Fruit fly (Drosophila melanogaster): ENCODE data around the gene CG18131.

DNA sequence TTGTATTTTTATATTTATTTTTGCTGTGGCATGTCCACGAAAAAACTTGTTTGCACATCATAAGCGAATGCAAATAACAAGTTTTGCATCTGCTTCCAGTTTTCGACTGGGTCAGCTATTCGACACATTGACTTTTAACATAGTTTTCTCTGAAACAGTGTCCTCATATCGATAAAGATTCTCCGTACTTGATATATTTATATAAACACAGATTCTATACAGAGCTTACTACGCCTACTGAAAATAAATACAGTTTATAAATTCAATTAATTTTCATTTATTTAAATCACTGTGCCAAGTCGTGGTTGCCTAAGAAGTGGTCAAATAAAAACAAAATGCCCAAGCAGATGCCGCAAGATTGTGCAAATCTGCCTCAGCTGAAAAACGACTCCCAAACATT lies 34.8 kb upstream of the CG18131 start:
- TF ChIP-seq CG8478 (optimal IDR thresholded peaks at IDR 0.05), result no peak
- no peak for TF ChIP-seq CTCF (optimal IDR thresholded peaks at IDR 0.05)

All from S2 (cell line).